Fruit fly (Drosophila melanogaster) Kc167 (cell line): ENCODE data around the gene CG32365.

ENCODE experiments used
- h ChIP-seq: fragments of >200 bp; optimal IDR thresholded peaks from 3 replicates; lab custom pipeline; 2018; ENCODE audit warnings: missing external identifiers
- insv ChIP-seq: fragments of >200 bp; optimal IDR thresholded peaks from 3 replicates; lab custom pipeline; 2018; ENCODE audit warnings: missing external identifiers
- psq ChIP-seq: fragments of >200 bp; optimal IDR thresholded peaks from 2 replicates; lab custom pipeline; 2017; ENCODE audit warnings: missing external identifiers

DNA sequence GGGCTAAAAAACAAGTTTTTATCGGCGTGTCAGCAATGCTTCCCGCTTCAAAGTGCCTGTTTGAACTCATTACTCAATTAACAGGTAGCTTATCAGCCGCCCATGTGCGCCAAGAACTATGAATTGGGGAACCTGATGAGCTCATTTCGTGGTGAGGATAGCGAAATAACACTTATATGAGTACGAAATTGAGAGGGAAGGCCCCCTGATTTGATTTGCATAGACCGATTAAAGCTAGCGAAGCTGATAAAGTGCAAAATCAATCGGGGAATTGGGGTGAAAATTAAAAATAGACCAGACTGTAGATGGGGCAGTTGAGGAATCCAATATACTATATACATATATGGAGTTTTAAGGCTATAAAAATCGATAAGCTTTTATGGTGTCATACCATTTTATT, 65.4 kb downstream of the CG32365 start:
- no peak for TF ChIP-seq insv (lab: Kevin White, UChicago)
- TF ChIP-seq psq (lab: Kevin White, UChicago) = no peak
- TF ChIP-seq h (lab: Kevin White, UChicago) = no peak
